Fruit fly (Drosophila melanogaster): ENCODE data around the gene CG6661.

CG6661 gene

DNA sequence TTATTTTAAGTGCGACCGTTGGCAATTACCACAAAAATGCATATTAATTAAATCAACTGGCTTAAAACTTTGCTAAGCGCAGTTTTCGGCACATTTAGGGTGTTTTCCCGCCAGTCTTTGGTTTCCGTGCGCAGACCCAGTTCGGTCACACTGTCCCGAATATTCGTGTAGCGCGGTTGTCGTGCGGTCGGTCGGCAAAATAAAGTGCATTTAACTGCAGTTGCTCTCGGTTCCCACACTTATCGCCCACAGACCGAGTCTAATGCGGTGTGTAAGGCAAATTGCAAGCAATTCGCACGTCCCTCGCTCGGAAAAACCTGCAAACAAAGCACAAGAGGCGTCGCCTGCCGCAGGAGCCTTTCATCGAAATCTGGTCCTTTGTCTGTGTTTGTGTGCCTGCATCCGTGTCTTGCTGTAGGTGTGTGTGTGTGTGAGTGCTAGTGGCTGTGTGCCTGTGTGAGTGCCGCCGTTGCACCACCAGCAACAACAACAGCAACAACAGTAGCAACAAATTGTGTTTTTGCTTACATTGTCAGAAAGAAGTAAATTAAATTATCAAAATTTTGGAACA lies 18.6 kb downstream of the CG6661 start, which contains the start of the genes CG13484 and Frl (continued):
- TF ChIP-seq sob (GFP tag; IDR thresholded peaks at IDR 0.05), result peak; percentile 62; the same call in 1 of the 2 replicates
- no peak for TF ChIP-seq CG31388 (GFP tag; optimal IDR thresholded peaks at IDR 0.05)
- TF ChIP-seq jigr1 (GFP tag; IDR thresholded peaks at IDR 0.05), result no peak
- TF ChIP-seq dan (GFP tag; IDR thresholded peaks at IDR 0.05), result no peak
- no peak for TF ChIP-seq CG14050 (GFP tag; IDR thresholded peaks at IDR 0.05)
- no peak for TF ChIP-seq CTCF (GFP tag; optimal IDR thresholded peaks at IDR 0.05)
- TF ChIP-seq croc (GFP tag; conservative IDR thresholded peaks at IDR 0.05), result no peak
- no peak for TF ChIP-seq CG1529 (GFP tag; optimal IDR thresholded peaks at IDR 0.05)
- TF ChIP-seq CG6854 (GFP tag; optimal IDR thresholded peaks at IDR 0.05), result no peak
- peak; percentile 2 for TF ChIP-seq CG7556 (GFP tag; optimal IDR thresholded peaks at IDR 0.05)
- peak; percentile 92 for TF ChIP-seq MESR4 (GFP tag; optimal IDR thresholded peaks at IDR 0.05)
- no peak for TF ChIP-seq CG14860 (GFP tag; IDR thresholded peaks at IDR 0.05; ENCODE audit: partially characterized antibody)
- TF ChIP-seq vvl (GFP tag; IDR thresholded peaks at IDR 0.05), result peak; percentile 71
- peak; percentile 26 for TF ChIP-seq CG7928 (GFP tag; optimal IDR thresholded peaks at IDR 0.05)
- no peak for TF ChIP-seq CG18476 (GFP tag; optimal IDR thresholded peaks at IDR 0.05)
- TF ChIP-seq CG42726 (GFP tag; IDR thresholded peaks at IDR 0.05; ENCODE audit: partially characterized antibody), result peak; percentile 80
- TF ChIP-seq wor (GFP tag; IDR thresholded peaks at IDR 0.05), result no peak
- TF ChIP-seq CG9609 (GFP tag; optimal IDR thresholded peaks at IDR 0.05), result peak; percentile 7
- TF ChIP-seq CG18764 (GFP tag; optimal IDR thresholded peaks at IDR 0.05), result no peak
- TF ChIP-seq eyg (GFP tag; optimal IDR thresholded peaks at IDR 0.05), result no peak
- TF ChIP-seq Gsc (GFP tag; IDR thresholded peaks at IDR 0.05), result no peak
- TF ChIP-seq CG7987 (GFP tag; optimal IDR thresholded peaks at IDR 0.05), result peak; percentile 46
- peak; percentile 14 for TF ChIP-seq caup (GFP tag; optimal IDR thresholded peaks at IDR 0.05; ENCODE audit: severe bottlenecking)
- TF ChIP-seq CG1792 (GFP tag; optimal IDR thresholded peaks at IDR 0.05), result no peak
- TF ChIP-seq CG3847 (GFP tag; IDR thresholded peaks at IDR 0.05), result peak; percentile 75
- no peak for TF ChIP-seq CG14965 (GFP tag; optimal IDR thresholded peaks at IDR 0.05; ENCODE audit: borderline replicate concordance)
- TF ChIP-seq CG2202 (tag; optimal IDR thresholded peaks at IDR 0.05), result no peak
- no peak for TF ChIP-seq CG6254 (GFP tag; optimal IDR thresholded peaks at IDR 0.05)
- peak; percentile 35 for TF ChIP-seq CG11398 (GFP tag; optimal IDR thresholded peaks at IDR 0.05)
- peak; percentile 34 for TF ChIP-seq CG13424 (tag; optimal IDR thresholded peaks at IDR 0.05)
- peak; percentile 78 for TF ChIP-seq zen (tag; optimal IDR thresholded peaks at IDR 0.05)
- TF ChIP-seq slou (GFP tag; optimal IDR thresholded peaks at IDR 0.05), result no peak
- TF ChIP-seq sna (GFP tag; IDR thresholded peaks at IDR 0.05; ENCODE audit: partially characterized antibody), result no peak
- no peak for TF ChIP-seq HLH3B (GFP tag; IDR thresholded peaks at IDR 0.05)
- no peak for TF ChIP-seq D19B (GFP tag; optimal IDR thresholded peaks at IDR 0.05)
- no peak for TF ChIP-seq tin (GFP tag; optimal IDR thresholded peaks at IDR 0.05)
- TF ChIP-seq ato (GFP tag; IDR thresholded peaks at IDR 0.05; ENCODE audit: partially characterized antibody), result no peak
- no peak for TF ChIP-seq cas (GFP tag; IDR thresholded peaks at IDR 0.05)
- TF ChIP-seq Hr39 (optimal IDR thresholded peaks at IDR 0.05), result no peak
- no peak for TF ChIP-seq pb (GFP tag; optimal IDR thresholded peaks at IDR 0.05)
- no peak for TF ChIP-seq da (GFP tag; optimal IDR thresholded peaks at IDR 0.05)
- no peak for TF ChIP-seq CG2129 (GFP tag; IDR thresholded peaks at IDR 0.05; ENCODE audit: partially characterized antibody)
- TF ChIP-seq CG4730 (GFP tag; IDR thresholded peaks at IDR 0.05), result no peak
- TF ChIP-seq CG10209 (GFP tag; optimal IDR thresholded peaks at IDR 0.05), result peak; percentile 7
- TF ChIP-seq en (GFP tag; optimal IDR thresholded peaks at IDR 0.05), result no peak
- TF ChIP-seq CG8924 (tag; optimal IDR thresholded peaks at IDR 0.05), result peak; percentile 74
- no peak for TF ChIP-seq CG12744 (GFP tag; optimal IDR thresholded peaks at IDR 0.05)
- TF ChIP-seq CG7271 (tag; optimal IDR thresholded peaks at IDR 0.05), result peak; percentile 46
- peak; percentile 52; the same call in 1 of the 2 replicates for TF ChIP-seq Bgb (GFP tag; IDR thresholded peaks at IDR 0.05; ENCODE audit: partially characterized antibody)
- no peak for TF ChIP-seq ase (GFP tag; IDR thresholded peaks at IDR 0.05)
- TF ChIP-seq Scr (GFP tag; IDR thresholded peaks at IDR 0.05; ENCODE audit: partially characterized antibody), result no peak; the same call in 1 of the 2 replicates
